Fruit fly (Drosophila melanogaster) whole organism, wandering third instar larva: ENCODE results near the gene MTF-1.
A peak's percentile ranks its signal among the peaks of the same experiment; 100 is the strongest.

Experiments used
- Myc ChIP-seq: fragments of >200 bp; optimal IDR thresholded peaks from 2 replicates; lab custom pipeline; 2017
- foxo ChIP-seq, 2 experiments: fragments of 200-800 bp; sonication (Bioruptor generic); optimal IDR thresholded peaks; 2 replicates in 1 of 2; 3 replicates in 1 of 2; lab custom pipeline; 2016 to 2017; ENCODE audit warnings: missing biosample characterization in 2 of 2, missing genetic modification characterization in 2 of 2
- pan ChIP-seq: fragments of >200 bp; optimal IDR thresholded peaks from 2 replicates; lab custom pipeline; 2017
- rgr ChIP-seq: fragments of 200-800 bp; sonication (Bioruptor generic); optimal IDR thresholded peaks from 3 replicates; lab custom pipeline; 2016; ENCODE audit warnings: missing biosample characterization, mild to moderate bottlenecking, missing genetic modification characterization
- woc ChIP-seq: sonication (Bioruptor generic); optimal IDR thresholded peaks from 2 replicates; lab custom pipeline; 2016; ENCODE audit warnings: missing biosample characterization, mild to moderate bottlenecking, missing genetic modification characterization

dm6 chr3L:9410754-9411423 is 19.2 kb upstream of the MTF-1 start, which contains the start of the genes CG4022 and Cpsf5:
- TF ChIP-seq Myc (no peak), pan (no peak), woc (GFP tag; lab: Kevin White, UChicago) (peak; percentile 66), rgr (peak; percentile 88), foxo (GFP tag; optimal IDR thresholded peaks at IDR 0.05; lab: Kevin White, UChicago) (peak in 1 of 2 experiments; percentile 86)
